Fruit fly (Drosophila melanogaster) whole organism, embryonic: ENCODE data around the gene Col4a1.

Source experiments
- CG10147 ChIP-seq: fragments of 200-800 bp; sonication (Bioruptor generic); optimal IDR thresholded peaks from 2 replicates; lab custom pipeline; 2019; ENCODE audit warnings: missing biosample characterization, mild to moderate bottlenecking, missing genetic modification characterization, moderate library complexity
- CG1024 ChIP-seq: fragments of 200-800 bp; sonication (Bioruptor generic); IDR thresholded peaks from 2 replicates; pipeline ENCODE4 v1.3.6; 2022; ENCODE audit warnings: missing biosample characterization, missing genetic modification characterization
- CG11504 ChIP-seq: fragments of 200-800 bp; sonication (Bioruptor generic); optimal IDR thresholded peaks from 3 replicates; lab custom pipeline; 2019; ENCODE audit warnings: missing biosample characterization, mild to moderate bottlenecking, missing genetic modification characterization, moderate library complexity
- CG12104 ChIP-seq: fragments of 200-800 bp; sonication (Bioruptor generic); optimal IDR thresholded peaks from 3 replicates; lab custom pipeline; 2016; ENCODE audit warnings: missing biosample characterization, missing genetic modification characterization
- CG12219 ChIP-seq: fragments of 200-800 bp; sonication (Bioruptor generic); optimal IDR thresholded peaks from 3 replicates; lab custom pipeline; 2018; ENCODE audit warnings: missing biosample characterization, mild to moderate bottlenecking, missing genetic modification characterization
- CG12942 ChIP-seq: fragments of 200-800 bp; sonication (Bioruptor generic); optimal IDR thresholded peaks from 3 replicates; lab custom pipeline; 2016; ENCODE audit warnings: missing biosample characterization, missing genetic modification characterization
- CG1603 ChIP-seq: fragments of 200-800 bp; sonication (Bioruptor generic); optimal IDR thresholded peaks from 2 replicates; lab custom pipeline; 2019; ENCODE audit warnings: missing biosample characterization, mild to moderate bottlenecking, missing genetic modification characterization, moderate library complexity
- CG16815 ChIP-seq: fragments of 200-800 bp; sonication (Bioruptor generic); optimal IDR thresholded peaks from 3 replicates; lab custom pipeline; 2017; ENCODE audit warnings: missing biosample characterization, mild to moderate bottlenecking, missing genetic modification characterization
- CG17186 ChIP-seq: fragments of 200-800 bp; sonication (Bioruptor generic); optimal IDR thresholded peaks from 3 replicates; lab custom pipeline; 2017; ENCODE audit warnings: missing biosample characterization, missing genetic modification reagents, missing genetic modification characterization
- CG17361 ChIP-seq: fragments of 200-800 bp; sonication (Bioruptor generic); IDR thresholded peaks from 3 replicates; pipeline ENCODE4 v1.3.6; 2022; ENCODE audit warnings: missing biosample characterization, missing genetic modification characterization
- CG2875 ChIP-seq: fragments of 200-800 bp; sonication (Bioruptor generic); optimal IDR thresholded peaks from 2 replicates; lab custom pipeline; 2017; ENCODE audit warnings: missing biosample characterization, mild to moderate bottlenecking, missing genetic modification characterization, missing genetic modification reagents
- CG33557 ChIP-seq: fragments of 200-800 bp; sonication (Bioruptor generic); optimal IDR thresholded peaks from 2 replicates; lab custom pipeline; 2019; ENCODE audit warnings: missing biosample characterization, mild to moderate bottlenecking, missing genetic modification characterization, moderate library complexity
- CG3726 ChIP-seq: fragments of 200-800 bp; sonication (Bioruptor generic); IDR thresholded peaks from 3 replicates; pipeline ENCODE4, ENCODE4 v1.3.6; 2022; ENCODE audit warnings: missing biosample characterization, missing genetic modification characterization
- CG4282 ChIP-seq: fragments of 200-800 bp; sonication (Bioruptor generic); optimal IDR thresholded peaks from 2 replicates; lab custom pipeline; 2016; ENCODE audit warnings: missing biosample characterization, missing genetic modification characterization
- CG6254 ChIP-seq: fragments of 200-800 bp; sonication (Bioruptor generic); optimal IDR thresholded peaks from 3 replicates; lab custom pipeline; 2017; ENCODE audit warnings: mild to moderate bottlenecking, missing biosample characterization, missing genetic modification reagents, missing genetic modification characterization
- CG8290 ChIP-seq, 3 experiments: fragments of 200-800 bp; sonication (Bioruptor generic); optimal IDR thresholded peaks; 2 replicates each; lab custom pipeline; 2016 to 2019; ENCODE audit warnings: missing biosample characterization in 3 of 3, missing genetic modification characterization in 3 of 3, mild to moderate bottlenecking in 2 of 3, moderate library complexity in 1 of 3
- Doc2 ChIP-seq: fragments of 200-800 bp; sonication (Bioruptor generic); IDR thresholded peaks from 2 replicates; pipeline ENCODE4 v1.3.6; 2022; ENCODE audit warnings: missing biosample characterization, missing genetic modification characterization
- Dp ChIP-seq: fragments of 200-800 bp; sonication (Bioruptor generic); optimal IDR thresholded peaks from 2 replicates; lab custom pipeline; 2018; ENCODE audit warnings: missing biosample characterization, mild to moderate bottlenecking, missing genetic modification characterization, moderate library complexity
- E2f1 ChIP-seq: fragments of 200-800 bp; sonication (Bioruptor generic); IDR thresholded peaks from 2 replicates; pipeline ENCODE4 v1.3.6; 2022; ENCODE audit warnings: missing biosample characterization, missing genetic modification characterization
- Hr3 ChIP-seq: fragments of 200-800 bp; sonication (Bioruptor generic); optimal IDR thresholded peaks from 3 replicates; lab custom pipeline; 2016; ENCODE audit warnings: missing biosample characterization, missing genetic modification characterization
- Hr51 ChIP-seq, 2 experiments: fragments of 200-800 bp; sonication (Bioruptor generic); optimal IDR thresholded peaks; 2 replicates in 1 of 2; 3 replicates in 1 of 2; lab custom pipeline; 2016 to 2018; ENCODE audit warnings: missing biosample characterization in 2 of 2, missing genetic modification characterization in 2 of 2, mild to moderate bottlenecking in 1 of 2, moderate library complexity in 1 of 2
- Mes4 ChIP-seq: fragments of 200-800 bp; sonication (Bioruptor generic); optimal IDR thresholded peaks from 2 replicates; lab custom pipeline; 2016; ENCODE audit warnings: missing biosample characterization, missing genetic modification characterization
- Oaz ChIP-seq: fragments of 200-800 bp; sonication (Bioruptor generic); IDR thresholded peaks from 2 replicates; pipeline ENCODE4 v1.3.6; 2022; ENCODE audit warnings: missing biosample characterization, missing genetic modification characterization
- Pdp1 ChIP-seq, 2 experiments: fragments of 200-800 bp; sonication (Bioruptor generic); optimal IDR thresholded peaks; 3 replicates each; lab custom pipeline; 2016; ENCODE audit warnings: missing biosample characterization in 2 of 2, missing genetic modification characterization in 2 of 2, mild to moderate bottlenecking in 1 of 2, moderate library complexity in 1 of 2
- Rx ChIP-seq: fragments of 200-800 bp; sonication (Bioruptor generic); IDR thresholded peaks from 2 replicates; pipeline ENCODE4 v1.3.6; 2022; ENCODE audit warnings: missing biosample characterization, missing genetic modification characterization
- Ssrp ChIP-seq: fragments of 200-800 bp; sonication (Bioruptor generic); optimal IDR thresholded peaks from 2 replicates; lab custom pipeline; 2018; ENCODE audit warnings: missing biosample characterization, mild to moderate bottlenecking, missing genetic modification characterization, moderate library complexity
- ac ChIP-seq: fragments of 200-800 bp; sonication (Bioruptor generic); optimal IDR thresholded peaks from 3 replicates; lab custom pipeline; 2017; ENCODE audit warnings: missing biosample characterization, mild to moderate bottlenecking, missing genetic modification characterization
- ap ChIP-seq: fragments of 200-800 bp; sonication (Bioruptor generic); IDR thresholded peaks from 2 replicates; pipeline ENCODE4 v1.3.6; 2022; ENCODE audit warnings: missing biosample characterization, missing genetic modification characterization
- br ChIP-seq: fragments of >200 bp; optimal IDR thresholded peaks from 2 replicates; lab custom pipeline; 2017
- chm ChIP-seq: fragments of 200-800 bp; sonication (Bioruptor generic); IDR thresholded peaks from 2 replicates; pipeline ENCODE4 v1.3.6; 2022; ENCODE audit warnings: missing biosample characterization, missing genetic modification characterization
- corto ChIP-seq: fragments of 200-800 bp; sonication (Bioruptor generic); optimal IDR thresholded peaks from 2 replicates; lab custom pipeline; 2016; ENCODE audit warnings: missing biosample characterization, mild to moderate bottlenecking, missing genetic modification characterization, moderate library complexity
- dati ChIP-seq: fragments of 200-800 bp; sonication (Bioruptor generic); IDR thresholded peaks from 2 replicates; pipeline ENCODE4 v1.3.6; 2022; ENCODE audit warnings: missing biosample characterization, missing genetic modification characterization
- dm ChIP-seq: fragments of 200-800 bp; sonication (Bioruptor generic); optimal IDR thresholded peaks from 3 replicates; lab custom pipeline; 2016; ENCODE audit warnings: missing biosample characterization, missing genetic modification characterization
- dysf ChIP-seq: fragments of 200-800 bp; sonication (Bioruptor generic); IDR thresholded peaks from 3 replicates; pipeline ENCODE4 v1.3.6; 2022; ENCODE audit warnings: missing biosample characterization, missing genetic modification characterization
- grau ChIP-seq: fragments of 200-800 bp; optimal IDR thresholded peaks from 3 replicates; lab custom pipeline; 2019; ENCODE audit warnings: missing biosample characterization, mild to moderate bottlenecking, missing genetic modification characterization, moderate library complexity
- grn ChIP-seq: fragments of 200-800 bp; sonication (Bioruptor generic); optimal IDR thresholded peaks from 3 replicates; lab custom pipeline; 2017; ENCODE audit warnings: missing biosample characterization, missing genetic modification characterization
- gsb-n ChIP-seq: fragments of 200-800 bp; sonication (Bioruptor generic); optimal IDR thresholded peaks from 3 replicates; lab custom pipeline; 2018; ENCODE audit warnings: missing biosample characterization, mild to moderate bottlenecking, missing genetic modification characterization
- luna ChIP-seq: fragments of 200-800 bp; sonication (Bioruptor generic); optimal IDR thresholded peaks from 2 replicates; lab custom pipeline; 2016; ENCODE audit warnings: missing biosample characterization, missing genetic modification characterization
- peb ChIP-seq: fragments of 200-800 bp; sonication (Bioruptor generic); IDR thresholded peaks from 2 replicates; pipeline ENCODE4 v1.3.6; 2022; ENCODE audit warnings: missing biosample characterization, missing genetic modification characterization
- phol ChIP-seq: fragments of 200-800 bp; sonication (Bioruptor generic); optimal IDR thresholded peaks from 3 replicates; lab custom pipeline; 2018; ENCODE audit warnings: missing biosample characterization, mild to moderate bottlenecking, missing genetic modification characterization, moderate library complexity
- row ChIP-seq: fragments of 200-800 bp; sonication (Bioruptor generic); IDR thresholded peaks from 3 replicates; pipeline ENCODE4 v1.3.6; 2022; ENCODE audit warnings: missing biosample characterization, missing genetic modification characterization
- sc ChIP-seq, 3 experiments: fragments of >200 bp in 2 of 3; fragments of 200-800 bp in 1 of 3; sonication (Bioruptor generic) in 1 of 3; optimal IDR thresholded peaks; 2 replicates in 2 of 3; 3 replicates in 1 of 3; lab custom pipeline; 2017; ENCODE audit warnings: mild to moderate bottlenecking in 1 of 3, missing biosample characterization in 1 of 3, missing genetic modification characterization in 1 of 3, missing genetic modification reagents in 1 of 3
- slbo ChIP-seq: fragments of 200-800 bp; sonication (Bioruptor generic); IDR thresholded peaks from 2 replicates; pipeline ENCODE4 v1.3.6; 2022; ENCODE audit warnings: missing biosample characterization, missing genetic modification characterization
- sug ChIP-seq: fragments of 200-800 bp; optimal IDR thresholded peaks from 2 replicates; lab custom pipeline; 2019; ENCODE audit warnings: missing biosample characterization, mild to moderate bottlenecking, missing genetic modification characterization, moderate library complexity
- trem ChIP-seq: fragments of 200-800 bp; optimal IDR thresholded peaks from 3 replicates; lab custom pipeline; 2019; ENCODE audit warnings: missing biosample characterization, mild to moderate bottlenecking, missing genetic modification characterization, moderate library complexity
- usp ChIP-seq: fragments of >200 bp; optimal IDR thresholded peaks from 2 replicates; lab custom pipeline; 2017; ENCODE audit warnings: missing biosample characterization, missing genetic modification characterization
- wdn ChIP-seq: fragments of 200-800 bp; sonication (Bioruptor generic); IDR thresholded peaks from 2 replicates; pipeline ENCODE4 v1.3.6; 2022; ENCODE audit warnings: missing biosample characterization, missing genetic modification characterization
- zfh1 ChIP-seq: fragments of 200-800 bp; sonication (Bioruptor generic); IDR thresholded peaks from 3 replicates; pipeline ENCODE4 v1.3.6; 2022; ENCODE audit warnings: missing biosample characterization, missing genetic modification characterization

Gene Col4a1

dm6 chr2L:4997401-4998259, 31.8 kb upstream of the Col4a1 start (continued):
- TF ChIP-seq CG12219 (peak; percentile 99), corto (GFP tag; lab: Kevin White, UChicago) (peak; percentile 95), dysf (GFP tag; lab: Robert Waterston, UW) (peak; percentile 99), Doc2 (GFP tag; lab: Robert Waterston, UW) (peak; percentile 98), CG17186 (GFP tag; lab: Kevin White, UChicago) (peak; percentile 97), Oaz (GFP tag; lab: Robert Waterston, UW) (peak; percentile 98), CG1603 (tag; lab: Kevin White, UChicago) (peak; percentile 99), grau (peak; percentile 98), CG33557 (GFP tag; lab: Kevin White, UChicago) (peak; percentile 98), Ssrp (tag; lab: Kevin White, UChicago) (peak; percentile 99), sc (optimal IDR thresholded peaks at IDR 0.05; lab: Kevin White, UChicago) (no peak), sc (GFP tag; optimal IDR thresholded peaks at IDR 0.05; lab: Kevin White, UChicago) (peak; percentile 99), row (GFP tag; lab: Robert Waterston, UW) (peak; percentile 99), CG17361 (peak; percentile 99), usp (no peak), CG4282 (peak; percentile 99), slbo (GFP tag; lab: Robert Waterston, UW) (peak; percentile 99), Dp (GFP tag; lab: Kevin White, UChicago) (peak; percentile 48), Pdp1 (GFP tag; optimal IDR thresholded peaks at IDR 0.05; lab: Kevin White, UChicago) (peak; percentile 98 to 99), CG1024 (peak; percentile 97), CG8290 (GFP tag; optimal IDR thresholded peaks at IDR 0.05; lab: Kevin White, UChicago) (peak; percentile 99), CG8290 (tag; optimal IDR thresholded peaks at IDR 0.05; lab: Kevin White, UChicago) (peak; percentile 99 to 100), Rx (GFP tag; lab: Robert Waterston, UW) (peak; percentile 99), CG12942 (GFP tag; lab: Kevin White, UChicago) (peak; percentile 99), phol (tag; lab: Kevin White, UChicago) (peak; percentile 99), Hr51 (GFP tag; optimal IDR thresholded peaks at IDR 0.05; lab: Kevin White, UChicago) (peak; percentile 98 to 99), trem (tag; lab: Kevin White, UChicago) (peak; percentile 97), CG10147 (GFP tag; lab: Kevin White, UChicago) (peak; percentile 97), ap (GFP tag; lab: Robert Waterston, UW) (peak; percentile 99), CG3726 (GFP tag; lab: Robert Waterston, UW) (peak; percentile 99), CG11504 (tag; lab: Kevin White, UChicago) (peak; percentile 98), luna (GFP tag; lab: Kevin White, UChicago) (peak; percentile 98), Mes4 (GFP tag; lab: Kevin White, UChicago) (peak; percentile 99), dm (GFP tag; lab: Kevin White, UChicago) (peak; percentile 98), CG16815 (GFP tag; lab: Kevin White, UChicago) (peak; percentile 99), wdn (GFP tag; lab: Robert Waterston, UW) (peak; percentile 98), chm (peak; percentile 100), E2f1 (GFP tag; lab: Robert Waterston, UW) (peak; percentile 99), grn (peak; percentile 94), br (lab: Kevin White, UChicago) (no peak), peb (peak; percentile 99), zfh1 (GFP tag; lab: Robert Waterston, UW) (peak; percentile 100), gsb-n (tag; lab: Kevin White, UChicago) (peak; percentile 99), Hr3 (GFP tag; lab: Kevin White, UChicago) (peak; percentile 99), sug (tag; lab: Kevin White, UChicago) (peak; percentile 100), CG6254 (peak; percentile 97), CG2875 (GFP tag; lab: Kevin White, UChicago) (peak; percentile 99), dati (peak; percentile 99), CG12104 (GFP tag; lab: Kevin White, UChicago) (peak; percentile 98), ac (peak; percentile 97)
